Fruit fly (Drosophila melanogaster) whole organism, adult: Measurements from ENCODE around the gene CG31111.

Experiments
- CG14711 ChIP-seq: fragments of 200-800 bp; sonication (Bioruptor generic); optimal IDR thresholded peaks from 2 replicates; lab custom pipeline; 2018; ENCODE audit warnings: missing biosample characterization, mild to moderate bottlenecking, missing genetic modification characterization, moderate library complexity
- CG33017 ChIP-seq: fragments of 200-800 bp; sonication (Bioruptor generic); optimal IDR thresholded peaks from 2 replicates; lab custom pipeline; 2018; ENCODE audit warnings: missing biosample characterization, mild to moderate bottlenecking, missing genetic modification characterization, moderate library complexity
- Hr96 ChIP-seq: fragments of 200-800 bp; sonication (Bioruptor generic); optimal IDR thresholded peaks from 2 replicates; lab custom pipeline; 2016; ENCODE audit warnings: missing biosample characterization, missing genetic modification characterization
- cic ChIP-seq: fragments of 200-800 bp; sonication (Bioruptor generic); optimal IDR thresholded peaks from 2 replicates; lab custom pipeline; 2017; ENCODE audit warnings: missing biosample characterization, mild to moderate bottlenecking, missing genetic modification characterization, moderate library complexity
- kay ChIP-seq: fragments of 200-800 bp; sonication (Bioruptor generic); peaks from one replicate; lab custom pipeline; 2016; ENCODE audit warnings: missing biosample characterization, missing genetic modification characterization, borderline replicate concordance
- pad ChIP-seq: fragments of 200-800 bp; sonication (Bioruptor generic); optimal IDR thresholded peaks from 3 replicates; lab custom pipeline; 2017; ENCODE audit warnings: missing biosample characterization, missing genetic modification characterization, mild to moderate bottlenecking, moderate library complexity, missing genetic modification reagents

DNA sequence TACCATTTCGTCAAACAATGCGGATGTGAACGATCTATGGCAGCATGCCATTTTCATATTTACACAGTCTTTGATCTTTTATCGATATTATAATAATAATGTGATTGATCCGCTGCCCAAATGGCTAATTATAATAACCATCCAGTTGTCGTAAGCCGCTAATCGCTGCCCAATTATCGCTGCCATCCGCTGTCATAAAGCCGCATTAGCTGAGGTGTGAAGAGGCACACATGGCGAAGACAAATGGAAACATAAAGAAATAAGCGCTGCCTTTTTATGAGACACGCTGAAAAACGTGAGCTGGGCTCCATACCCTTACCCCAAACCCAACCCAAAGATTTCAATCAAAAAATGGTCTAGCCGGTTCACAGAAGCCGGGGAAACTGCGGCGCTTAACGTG lies 44.0 kb downstream of the CG31111 start:
- no peak for TF ChIP-seq kay
- TF ChIP-seq CG14711 (tag; lab: Kevin White, UChicago) = no peak
- no peak for TF ChIP-seq cic (GFP tag; lab: Kevin White, UChicago)
- TF ChIP-seq pad (GFP tag; lab: Kevin White, UChicago) = no peak
- TF ChIP-seq Hr96 (GFP tag; lab: Kevin White, UChicago) = no peak
- TF ChIP-seq CG33017 (tag; lab: Kevin White, UChicago) = no peak
